Fruit fly (Drosophila melanogaster) whole organism, embryonic: ENCODE data around the gene tinc.

Source experiments
- CG11560 ChIP-seq: fragments of 200-800 bp; sonication (Bioruptor generic); IDR thresholded peaks from 3 replicates; pipeline ENCODE4 v1.3.6; 2022; ENCODE audit warnings: missing biosample characterization, missing genetic modification characterization
- CG12942 ChIP-seq: fragments of 200-800 bp; sonication (Bioruptor generic); optimal IDR thresholded peaks from 3 replicates; lab custom pipeline; 2016; ENCODE audit warnings: missing biosample characterization, missing genetic modification characterization
- CG14965 ChIP-seq: fragments of 200-800 bp; sonication (Bioruptor generic); optimal IDR thresholded peaks from 2 replicates; lab custom pipeline; 2016; ENCODE audit warnings: missing biosample characterization, missing genetic modification characterization, borderline replicate concordance
- CG15514 ChIP-seq: fragments of 200-800 bp; sonication (Bioruptor generic); optimal IDR thresholded peaks from 3 replicates; lab custom pipeline; 2017; ENCODE audit warnings: missing biosample characterization, missing genetic modification characterization, mild to moderate bottlenecking, moderate library complexity, missing genetic modification reagents
- CG16815 ChIP-seq: fragments of 200-800 bp; sonication (Bioruptor generic); optimal IDR thresholded peaks from 3 replicates; lab custom pipeline; 2017; ENCODE audit warnings: missing biosample characterization, mild to moderate bottlenecking, missing genetic modification characterization
- CG17612 ChIP-seq: fragments of 200-800 bp; sonication (Bioruptor generic); IDR thresholded peaks from 2 replicates; pipeline ENCODE4 v1.3.6; 2022; ENCODE audit warnings: missing biosample characterization, missing genetic modification characterization
- CG2199 ChIP-seq: fragments of 200-800 bp; sonication (Bioruptor generic); IDR thresholded peaks from 3 replicates; pipeline ENCODE4 v1.3.6; 2022; ENCODE audit warnings: missing biosample characterization, missing genetic modification characterization
- CG2712 ChIP-seq: fragments of 200-800 bp; optimal IDR thresholded peaks from 3 replicates; lab custom pipeline; 2019; ENCODE audit warnings: missing biosample characterization, mild to moderate bottlenecking, missing genetic modification characterization, moderate library complexity
- CG32767 ChIP-seq: fragments of 200-800 bp; sonication (Bioruptor generic); IDR thresholded peaks from 2 replicates; pipeline ENCODE4 v1.3.6; 2022; ENCODE audit warnings: missing biosample characterization, missing genetic modification characterization
- CG32772 ChIP-seq: fragments of 200-800 bp; sonication (Bioruptor generic); IDR thresholded peaks from 2 replicates; pipeline ENCODE4 v1.3.6; 2022; ENCODE audit warnings: missing biosample characterization, missing genetic modification characterization
- CG34376 ChIP-seq: fragments of 200-800 bp; sonication (Bioruptor generic); optimal IDR thresholded peaks from 2 replicates; lab custom pipeline; 2018; ENCODE audit warnings: missing biosample characterization, mild to moderate bottlenecking, missing genetic modification characterization
- CG4730 ChIP-seq: fragments of 200-800 bp; sonication (Bioruptor generic); IDR thresholded peaks from 2 replicates; pipeline ENCODE4 v1.3.6; 2022; ENCODE audit warnings: missing biosample characterization, missing genetic modification characterization
- CG5245 ChIP-seq: fragments of 200-800 bp; sonication (Bioruptor generic); optimal IDR thresholded peaks from 3 replicates; lab custom pipeline; 2016; ENCODE audit warnings: missing biosample characterization, missing genetic modification characterization
- CG6683 ChIP-seq: fragments of 200-800 bp; sonication (Bioruptor generic); optimal IDR thresholded peaks from 2 replicates; lab custom pipeline; 2017; ENCODE audit warnings: missing biosample characterization, mild to moderate bottlenecking, missing genetic modification characterization, missing genetic modification reagents
- CG6813 ChIP-seq: fragments of 200-800 bp; sonication (Bioruptor generic); optimal IDR thresholded peaks from 2 replicates; lab custom pipeline; 2017; ENCODE audit warnings: missing biosample characterization, missing genetic modification characterization, mild to moderate bottlenecking, moderate library complexity, missing genetic modification reagents
- CG7987 ChIP-seq: fragments of 200-800 bp; sonication (Bioruptor generic); optimal IDR thresholded peaks from 2 replicates; lab custom pipeline; 2018; ENCODE audit warnings: missing biosample characterization, mild to moderate bottlenecking, missing genetic modification characterization, moderate library complexity
- CG8388 ChIP-seq: fragments of 200-800 bp; sonication (Bioruptor generic); optimal IDR thresholded peaks from 2 replicates; lab custom pipeline; 2019; ENCODE audit warnings: missing biosample characterization, mild to moderate bottlenecking, missing genetic modification characterization, moderate library complexity
- Chrac-16 ChIP-seq: fragments of 200-800 bp; sonication (Bioruptor generic); optimal IDR thresholded peaks from 3 replicates; lab custom pipeline; 2016; ENCODE audit warnings: missing biosample characterization, missing genetic modification characterization
- CoRest ChIP-seq: fragments of 200-800 bp; sonication (Bioruptor generic); optimal IDR thresholded peaks from 3 replicates; lab custom pipeline; 2018; ENCODE audit warnings: missing biosample characterization, mild to moderate bottlenecking, missing genetic modification characterization, moderate library complexity
- Dll ChIP-seq: fragments of 200-800 bp; sonication (Bioruptor generic); IDR thresholded peaks from 4 replicates; pipeline ENCODE4 v1.3.6; 2022; ENCODE audit warnings: missing biosample characterization, missing genetic modification characterization; ENCODE audit not compliant: partially characterized antibody
- Doc2 ChIP-seq: fragments of 200-800 bp; sonication (Bioruptor generic); IDR thresholded peaks from 2 replicates; pipeline ENCODE4 v1.3.6; 2022; ENCODE audit warnings: missing biosample characterization, missing genetic modification characterization
- Dref ChIP-seq: fragments of 200-800 bp; sonication (Bioruptor generic); IDR thresholded peaks from 2 replicates; pipeline ENCODE4 v1.3.6; 2022; ENCODE audit warnings: missing biosample characterization, missing genetic modification characterization
- Drgx ChIP-seq: fragments of 200-800 bp; sonication (Bioruptor generic); IDR thresholded peaks from 2 replicates; pipeline ENCODE4 v1.3.6; 2022; ENCODE audit warnings: missing biosample characterization, missing genetic modification characterization
- Jarid2 ChIP-seq: fragments of 200-800 bp; sonication (Bioruptor generic); optimal IDR thresholded peaks from 3 replicates; lab custom pipeline; 2017; ENCODE audit warnings: mild to moderate bottlenecking, missing biosample characterization, missing genetic modification reagents, missing genetic modification characterization
- MBD-R2 ChIP-seq: fragments of 200-800 bp; sonication (Bioruptor generic); IDR thresholded peaks from 2 replicates; pipeline ENCODE4 v1.3.6; 2022; ENCODE audit warnings: missing biosample characterization, missing genetic modification characterization
- Mes4 ChIP-seq: fragments of 200-800 bp; sonication (Bioruptor generic); optimal IDR thresholded peaks from 2 replicates; lab custom pipeline; 2016; ENCODE audit warnings: missing biosample characterization, missing genetic modification characterization
- NC2α ChIP-seq: fragments of 200-800 bp; sonication (Bioruptor generic); optimal IDR thresholded peaks from 2 replicates; lab custom pipeline; 2016; ENCODE audit warnings: missing biosample characterization, missing genetic modification characterization
- Six4 ChIP-seq: fragments of 200-800 bp; sonication (Bioruptor generic); optimal IDR thresholded peaks from 2 replicates; lab custom pipeline; 2016; ENCODE audit warnings: missing biosample characterization, missing genetic modification characterization
- Spps ChIP-seq: fragments of 200-800 bp; sonication (Bioruptor generic); optimal IDR thresholded peaks from 2 replicates; lab custom pipeline; 2018; ENCODE audit warnings: missing biosample characterization, mild to moderate bottlenecking, missing genetic modification characterization
- Ssrp ChIP-seq: fragments of 200-800 bp; sonication (Bioruptor generic); optimal IDR thresholded peaks from 2 replicates; lab custom pipeline; 2018; ENCODE audit warnings: missing biosample characterization, mild to moderate bottlenecking, missing genetic modification characterization, moderate library complexity
- al ChIP-seq: fragments of 200-800 bp; sonication (Bioruptor generic); IDR thresholded peaks from 2 replicates; pipeline ENCODE4 v1.3.6; 2022; ENCODE audit warnings: missing biosample characterization, missing genetic modification characterization
- ase ChIP-seq: fragments of 200-800 bp; sonication (Bioruptor generic); IDR thresholded peaks from 3 replicates; pipeline ENCODE4 v1.3.6; 2022; ENCODE audit warnings: missing biosample characterization, missing genetic modification characterization
- croc ChIP-seq: fragments of 200-800 bp; sonication (Bioruptor generic); conservative IDR thresholded peaks from 3 replicates; pipeline ENCODE4 v1.3.6; 2022; ENCODE audit warnings: missing biosample characterization, missing genetic modification characterization
- crp ChIP-seq, 2 experiments: fragments of 200-800 bp; sonication (Bioruptor generic); optimal IDR thresholded peaks; 2 replicates in 1 of 2; 3 replicates in 1 of 2; lab custom pipeline; 2017; ENCODE audit warnings: missing biosample characterization in 2 of 2, missing genetic modification characterization in 2 of 2, mild to moderate bottlenecking in 1 of 2, moderate library complexity in 1 of 2
- dysf ChIP-seq: fragments of 200-800 bp; sonication (Bioruptor generic); IDR thresholded peaks from 3 replicates; pipeline ENCODE4 v1.3.6; 2022; ENCODE audit warnings: missing biosample characterization, missing genetic modification characterization
- emc ChIP-seq: fragments of 200-800 bp; sonication (Bioruptor generic); optimal IDR thresholded peaks from 2 replicates; lab custom pipeline; 2016; ENCODE audit warnings: missing biosample characterization, missing genetic modification characterization
- exex ChIP-seq: fragments of 200-800 bp; sonication (Bioruptor generic); optimal IDR thresholded peaks from 4 replicates; lab custom pipeline; 2018; ENCODE audit warnings: missing biosample characterization, mild to moderate bottlenecking, missing genetic modification characterization, moderate library complexity
- fu2 ChIP-seq: fragments of 200-800 bp; sonication (Bioruptor generic); optimal IDR thresholded peaks from 2 replicates; lab custom pipeline; 2016; ENCODE audit warnings: missing biosample characterization, missing genetic modification characterization
- ham ChIP-seq: fragments of 200-800 bp; sonication (Bioruptor generic); IDR thresholded peaks from 2 replicates; pipeline ENCODE4 v1.3.6; 2022; ENCODE audit warnings: missing biosample characterization, missing genetic modification characterization
- kay ChIP-seq: fragments of 200-800 bp; sonication (Bioruptor generic); optimal IDR thresholded peaks from 2 replicates; lab custom pipeline; 2016; ENCODE audit warnings: missing biosample characterization, missing genetic modification characterization
- luna ChIP-seq: fragments of 200-800 bp; sonication (Bioruptor generic); optimal IDR thresholded peaks from 2 replicates; lab custom pipeline; 2016; ENCODE audit warnings: missing biosample characterization, missing genetic modification characterization
- maf-S ChIP-seq: fragments of 200-800 bp; sonication (Bioruptor generic); optimal IDR thresholded peaks from 2 replicates; lab custom pipeline; 2016; ENCODE audit warnings: missing biosample characterization, missing genetic modification characterization
- odd ChIP-seq: fragments of 200-800 bp; sonication (Bioruptor generic); optimal IDR thresholded peaks from 2 replicates; lab custom pipeline; 2017; ENCODE audit warnings: missing biosample characterization, mild to moderate bottlenecking, missing genetic modification characterization
- ranshi ChIP-seq: fragments of 200-800 bp; sonication (Bioruptor generic); IDR thresholded peaks from 2 replicates; pipeline ENCODE4 v1.3.6; 2022; ENCODE audit warnings: missing biosample characterization, missing genetic modification characterization
- repo ChIP-seq: fragments of 200-800 bp; sonication (Bioruptor generic); optimal IDR thresholded peaks from 2 replicates; lab custom pipeline; 2016; ENCODE audit warnings: missing biosample characterization, missing genetic modification characterization
- so ChIP-seq: fragments of 200-800 bp; sonication (Bioruptor generic); IDR thresholded peaks from 3 replicates; pipeline ENCODE4 v1.3.6; 2022; ENCODE audit warnings: missing biosample characterization, missing genetic modification characterization
- stwl ChIP-seq: fragments of 200-800 bp; sonication (Bioruptor generic); optimal IDR thresholded peaks from 3 replicates; lab custom pipeline; 2018; ENCODE audit warnings: missing biosample characterization, mild to moderate bottlenecking, missing genetic modification characterization, moderate library complexity
- sug ChIP-seq: fragments of 200-800 bp; optimal IDR thresholded peaks from 2 replicates; lab custom pipeline; 2019; ENCODE audit warnings: missing biosample characterization, mild to moderate bottlenecking, missing genetic modification characterization, moderate library complexity
- tio ChIP-seq: fragments of 200-800 bp; sonication (Bioruptor generic); optimal IDR thresholded peaks from 2 replicates; lab custom pipeline; 2017; ENCODE audit warnings: missing biosample characterization, missing genetic modification characterization, inconsistent platforms
- tll ChIP-seq, 2 experiments: fragments of 200-800 bp in 1 of 2; fragments of >200 bp in 1 of 2; sonication (Bioruptor generic) in 1 of 2; optimal IDR thresholded peaks; 2 replicates each; lab custom pipeline; 2017 to 2019; ENCODE audit warnings: missing biosample characterization in 2 of 2, missing genetic modification characterization in 2 of 2, mild to moderate bottlenecking in 1 of 2, moderate library complexity in 1 of 2
- wek ChIP-seq: fragments of 200-800 bp; sonication (Bioruptor generic); optimal IDR thresholded peaks from 3 replicates; lab custom pipeline; 2018; ENCODE audit warnings: missing biosample characterization, mild to moderate bottlenecking, missing genetic modification characterization, moderate library complexity
- zf30C ChIP-seq: fragments of 200-800 bp; sonication (Bioruptor generic); optimal IDR thresholded peaks from 3 replicates; lab custom pipeline; 2018; ENCODE audit warnings: missing biosample characterization, mild to moderate bottlenecking, missing genetic modification characterization

tinc gene

DNA sequence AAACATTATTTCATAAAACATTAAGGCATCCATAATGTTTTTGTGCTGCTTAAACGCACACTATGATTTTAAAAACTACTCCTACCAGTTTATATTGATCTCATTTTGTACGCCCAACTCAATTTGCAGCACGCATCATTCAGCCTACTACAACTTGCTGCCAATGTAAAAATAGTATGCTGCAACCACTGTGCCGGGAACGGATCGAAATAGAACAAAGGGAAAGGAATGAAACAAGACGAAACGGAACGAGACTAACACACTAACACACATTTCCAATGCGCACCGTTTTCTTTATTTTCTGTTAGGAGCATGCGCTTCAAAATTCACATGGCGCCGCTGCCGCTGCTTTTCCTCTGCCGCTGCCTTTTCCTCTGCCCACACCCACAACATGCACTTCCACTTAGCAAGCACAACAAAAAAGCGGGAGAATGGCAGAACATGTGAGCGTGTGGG, 34.4 kb upstream of the tinc start (continued):
- no peak for TF ChIP-seq CG5245 (GFP tag; lab: Kevin White, UChicago)
- TF ChIP-seq maf-S (GFP tag; lab: Kevin White, UChicago), result peak; percentile 38
- TF ChIP-seq al (GFP tag; lab: Robert Waterston, UW), result no peak
- TF ChIP-seq emc (GFP tag; lab: Kevin White, UChicago), result no peak
- no peak for TF ChIP-seq CG32772
- TF ChIP-seq CoRest (tag; lab: Kevin White, UChicago), result peak; percentile 15
- TF ChIP-seq CG32767, result no peak
- no peak for TF ChIP-seq CG2199 (GFP tag; lab: Robert Waterston, UW)
- no peak for TF ChIP-seq zf30C (GFP tag; lab: Kevin White, UChicago)
- no peak for TF ChIP-seq CG11560 (tag; lab: Robert Waterston, UW)
- peak; percentile 15 for TF ChIP-seq CG15514 (GFP tag; lab: Kevin White, UChicago)
- no peak for TF ChIP-seq CG34376 (GFP tag; lab: Kevin White, UChicago)
- TF ChIP-seq Dref (GFP tag; lab: Robert Waterston, UW), result no peak
- no peak for TF ChIP-seq CG7987
- TF ChIP-seq CG6683 (GFP tag; lab: Kevin White, UChicago), result no peak
- no peak for TF ChIP-seq CG12942
- TF ChIP-seq Mes4 (GFP tag; lab: Kevin White, UChicago), result no peak
- no peak for TF ChIP-seq odd (GFP tag; lab: Kevin White, UChicago)
- no peak for TF ChIP-seq kay (GFP tag; lab: Kevin White, UChicago)
- TF ChIP-seq NC2α, result no peak
- TF ChIP-seq Jarid2 (GFP tag; lab: Kevin White, UChicago), result no peak
- TF ChIP-seq stwl (tag; lab: Kevin White, UChicago), result no peak
- TF ChIP-seq wek, result no peak
- TF ChIP-seq luna (GFP tag; lab: Kevin White, UChicago), result no peak
- TF ChIP-seq MBD-R2 (GFP tag; lab: Robert Waterston, UW), result no peak; the same call in 1 of the 2 replicates
- TF ChIP-seq exex (tag; lab: Kevin White, UChicago), result no peak
- no peak for TF ChIP-seq Spps (tag; lab: Kevin White, UChicago)
- no peak for TF ChIP-seq CG14965 (GFP tag; lab: Kevin White, UChicago)
- TF ChIP-seq repo, result no peak
- no peak for TF ChIP-seq tio (GFP tag; lab: Kevin White, UChicago)
- TF ChIP-seq ase (GFP tag; lab: Robert Waterston, UW), result 0 out of 3 replicates have a peak, but pooled peaks have one; percentile 7
- no peak for TF ChIP-seq fu2 (GFP tag; lab: Kevin White, UChicago)
- TF ChIP-seq Six4 (GFP tag; lab: Kevin White, UChicago), result peak; percentile 18
- TF ChIP-seq Dll (GFP tag; lab: Robert Waterston, UW), result no peak
- TF ChIP-seq so (GFP tag; lab: Robert Waterston, UW), result no peak
- TF ChIP-seq Drgx (GFP tag; lab: Robert Waterston, UW), result no peak
- TF ChIP-seq CG4730 (GFP tag; lab: Robert Waterston, UW), result no peak
- no peak for TF ChIP-seq CG8388 (GFP tag; lab: Kevin White, UChicago)
- TF ChIP-seq CG17612 (GFP tag; lab: Robert Waterston, UW), result no peak
- no peak for TF ChIP-seq croc (GFP tag; lab: Robert Waterston, UW)
- TF ChIP-seq Chrac-16 (GFP tag; lab: Kevin White, UChicago), result no peak
- TF ChIP-seq ranshi (GFP tag; lab: Robert Waterston, UW), result no peak
- no peak for TF ChIP-seq crp (GFP tag; optimal IDR thresholded peaks at IDR 0.05; lab: Kevin White, UChicago)
- no peak for TF ChIP-seq Doc2 (GFP tag; lab: Robert Waterston, UW)
- no peak for TF ChIP-seq CG16815
- TF ChIP-seq CG2712 (tag; lab: Kevin White, UChicago), result no peak
- TF ChIP-seq CG6813, result no peak
- no peak for TF ChIP-seq dysf (GFP tag; lab: Robert Waterston, UW)
- TF ChIP-seq tll (GFP tag; optimal IDR thresholded peaks at IDR 0.05; lab: Kevin White, UChicago), result no peak
- TF ChIP-seq Ssrp, result no peak
- TF ChIP-seq sug (tag; lab: Kevin White, UChicago), result no peak
- no peak for TF ChIP-seq ham (GFP tag; lab: Robert Waterston, UW)
